Worm (Caenorhabditis elegans): Measurements from ENCODE around the gene Y57A10B.6.

Gene Y57A10B.6

DNA sequence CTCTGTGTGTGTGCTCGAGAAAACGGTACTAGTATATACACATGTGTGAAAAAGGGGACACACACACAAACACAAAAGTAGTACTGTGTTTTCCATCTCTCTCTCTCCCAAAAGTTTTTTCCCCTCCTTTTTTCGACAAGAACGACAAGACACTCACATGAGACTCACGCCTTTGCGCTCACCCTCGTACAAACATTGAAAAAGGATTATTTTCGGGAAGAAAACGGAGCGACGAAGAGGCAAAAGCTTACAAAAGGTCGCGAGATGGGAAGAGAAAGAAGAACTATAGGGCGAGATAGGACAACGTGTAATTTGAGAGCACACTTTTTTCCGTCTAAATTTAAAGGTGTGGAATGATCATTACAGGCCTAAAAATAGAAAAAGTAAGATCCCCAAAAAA is 40.0 kb upstream of the Y57A10B.6 start (continued):
- peak in 1 of 2 experiments; percentile 33 for TF ChIP-seq lin-35 (GFP tag; optimal IDR thresholded peaks at IDR 0.05)
- no peak for TF ChIP-seq dpl-1 (GFP tag; optimal IDR thresholded peaks at IDR 0.05)

- TF ChIP-seq efl-1 (optimal IDR thresholded peaks at IDR 0.05) (no peak), efl-1 (GFP tag; optimal IDR thresholded peaks at IDR 0.05 in 1 of 2) (no peak), nhr-237 (tag; optimal IDR thresholded peaks at IDR 0.05) (no peak), rnt-1 (tag; optimal IDR thresholded peaks at IDR 0.05) (no peak), lin-35 (GFP tag; optimal IDR thresholded peaks at IDR 0.05) (peak in 1 of 2 experiments; percentile 17), unc-86 (tag; optimal IDR thresholded peaks at IDR 0.05) (no peak), hlh-4 (tag; optimal IDR thresholded peaks at IDR 0.05) (no peak), lsy-2 (tag; optimal IDR thresholded peaks at IDR 0.05) (peak in 1 of 2 experiments; percentile 72), nhr-77 (tag; optimal IDR thresholded peaks at IDR 0.05) (no peak), jun-1 (tag; optimal IDR thresholded peaks at IDR 0.05) (no peak), nhr-71 (tag; optimal IDR thresholded peaks at IDR 0.05) (peak; percentile 25), nhr-12 (tag; optimal IDR thresholded peaks at IDR 0.05) (no peak), nhr-90 (tag; optimal IDR thresholded peaks at IDR 0.05; ENCODE audit: poor library complexity) (no peak), sup-37 (GFP tag; optimal IDR thresholded peaks at IDR 0.05) (no peak), lin-39 (tag; optimal IDR thresholded peaks at IDR 0.05) (no peak), zip-4 (GFP tag; optimal IDR thresholded peaks at IDR 0.05) (no peak), unc-98 (GFP tag; IDR thresholded peaks at IDR 0.05) (no peak), C16A3.4 (tag; optimal IDR thresholded peaks at IDR 0.05) (no peak), lin-14 (GFP tag; optimal IDR thresholded peaks at IDR 0.05) (peak; percentile 54), nhr-85 (tag) (peak; percentile 83), elt-3 (tag; optimal IDR thresholded peaks at IDR 0.05) (peak in 1 of 6 experiments; percentile 24), mep-1 (tag; optimal IDR thresholded peaks at IDR 0.05) (peak; percentile 34), xbp-1 (tag; optimal IDR thresholded peaks at IDR 0.05) (no peak), nhr-76 (tag; optimal IDR thresholded peaks at IDR 0.05) (no peak), ceh-90 (tag; optimal IDR thresholded peaks at IDR 0.05) (no peak), pax-3 (tag; optimal IDR thresholded peaks at IDR 0.05) (no peak), aha-1 (tag; optimal IDR thresholded peaks at IDR 0.05) (no peak), pag-3 (tag; optimal IDR thresholded peaks at IDR 0.05; ENCODE audit: borderline replicate concordance, insufficient read depth) (no peak), ceh-8 (GFP tag; optimal IDR thresholded peaks at IDR 0.05) (no peak), nhr-20 (tag; optimal IDR thresholded peaks at IDR 0.05) (peak; percentile 13), zag-1 (tag; optimal IDR thresholded peaks at IDR 0.05) (no peak), blmp-1 (tag; optimal IDR thresholded peaks at IDR 0.05) (peak; percentile 12), snu-23 (GFP tag; optimal IDR thresholded peaks at IDR 0.05) (peak; percentile 40), unc-130 (tag; optimal IDR thresholded peaks at IDR 0.05) (no peak), lin-13 (GFP tag; optimal IDR thresholded peaks at IDR 0.05) (no peak), nhr-47 (tag; optimal IDR thresholded peaks at IDR 0.05) (no peak), ztf-4 (tag; optimal IDR thresholded peaks at IDR 0.05) (no peak), snpc-4 (tag; optimal IDR thresholded peaks at IDR 0.05) (no peak), fkh-4 (tag; optimal IDR thresholded peaks at IDR 0.05; ENCODE audit: borderline replicate concordance) (no peak), ceh-82 (tag; optimal IDR thresholded peaks at IDR 0.05) (peak in 1 of 3 experiments; percentile 1), nhr-11 (tag; optimal IDR thresholded peaks at IDR 0.05) (no peak), unc-62 (GFP tag; optimal IDR thresholded peaks at IDR 0.05) (no peak), sptf-1 (tag; optimal IDR thresholded peaks at IDR 0.05) (no peak), unc-30 (tag; optimal IDR thresholded peaks at IDR 0.05) (no peak), isw-1 (GFP tag; IDR thresholded peaks at IDR 0.05) (no peak)
These were observed 39.1 kb upstream of the Y57A10B.6 start for ce11 chrII:12350737-12351275.
